Worm (Caenorhabditis elegans) whole organism, L1 larva: ENCODE measurements around the gene T23E7.6.

Source experiments
- alr-1 ChIP-seq: fragments of 200-800 bp; sonication (Bioruptor generic); optimal IDR thresholded peaks from 2 replicates; lab custom pipeline; 2018; ENCODE audit warnings: borderline replicate concordance, mild to moderate bottlenecking, missing genetic modification characterization, missing compliant biosample characterization
- aly-2 ChIP-seq: fragments of 150-350 bp; optimal IDR thresholded peaks from 2 replicates; lab custom pipeline; 2014; ENCODE audit warnings: missing biosample characterization, missing genetic modification characterization
- ama-1 ChIP-seq: fragments of 150-350 bp; optimal IDR thresholded peaks from 2 replicates; lab custom pipeline; 2014
- ceh-63 ChIP-seq: fragments of 200-800 bp; sonication (Bioruptor generic); optimal IDR thresholded peaks from 2 replicates; lab custom pipeline; 2018; ENCODE audit warnings: mild to moderate bottlenecking, missing genetic modification characterization, missing compliant biosample characterization
- egl-13 ChIP-seq: sonication (generic microtip); optimal IDR thresholded peaks from 2 replicates; lab custom pipeline; 2016; ENCODE audit warnings: missing genotype, missing genetic modification reagents, missing genetic modification characterization, missing compliant biosample characterization
- lsy-2 ChIP-seq, 2 experiments: fragments of 150-350 bp; optimal IDR thresholded peaks; 2 replicates each; lab custom pipeline; 2014; ENCODE audit warnings: missing biosample characterization in 2 of 2, missing genetic modification characterization in 2 of 2
- mab-9 ChIP-seq: fragments of 200-800 bp; sonication (Bioruptor generic); IDR thresholded peaks from 2 replicates; pipeline ENCODE4 v1.3.6; 2022; ENCODE audit warnings: missing genetic modification reagents, missing genetic modification characterization, missing compliant biosample characterization
- nhr-28 ChIP-seq: fragments of 150-350 bp; optimal IDR thresholded peaks from 2 replicates; lab custom pipeline; 2014; ENCODE audit warnings: missing biosample characterization, missing genetic modification characterization
- ztf-11 ChIP-seq, 2 experiments: sonication (generic microtip); optimal IDR thresholded peaks; 2 replicates each; lab custom pipeline; 2016 to 2017; ENCODE audit warnings: missing genetic modification characterization in 2 of 2, missing biosample characterization in 1 of 2, missing compliant biosample characterization in 1 of 2

- no peak for TF ChIP-seq aly-2 (tag; lab: Kevin White, UChicago)
- no peak for TF ChIP-seq ceh-63
- no peak for TF ChIP-seq lsy-2 (tag; optimal IDR thresholded peaks at IDR 0.05; lab: Kevin White, UChicago)
- no peak for TF ChIP-seq mab-9
- TF ChIP-seq ama-1 (lab: Kevin White, UChicago): no peak
- no peak for TF ChIP-seq egl-13 (tag; lab: Kevin White, UChicago)
- TF ChIP-seq alr-1 (tag; lab: Kevin White, UChicago): no peak
- TF ChIP-seq nhr-28 (tag; lab: Kevin White, UChicago): no peak
- TF ChIP-seq ztf-11 (tag; optimal IDR thresholded peaks at IDR 0.05; lab: Kevin White, UChicago): no peak
Measured at ce11 chrX:17638460-17638859, 46.2 kb downstream of the T23E7.6 start.
